Worm (Caenorhabditis elegans) whole organism, mixed stage, embryonic: ENCODE data around the gene K09G1.2.

ENCODE experiments used
- M03D4.4 ChIP-seq: sonication (generic microtip); optimal IDR thresholded peaks from 2 replicates; lab custom pipeline; 2017; ENCODE audit warnings: mild to moderate bottlenecking, missing genetic modification characterization, missing compliant biosample characterization
- blmp-1 ChIP-seq: fragments of 150-350 bp; optimal IDR thresholded peaks from 2 replicates; lab custom pipeline; 2014; ENCODE audit warnings: missing biosample characterization, missing genetic modification characterization
- ceh-83 ChIP-seq: fragments of 200-800 bp; sonication (Bioruptor generic); optimal IDR thresholded peaks from 2 replicates; lab custom pipeline; 2018; ENCODE audit warnings: mild to moderate bottlenecking, missing genetic modification characterization, missing compliant biosample characterization
- ces-1 ChIP-seq: fragments of 150-350 bp; optimal IDR thresholded peaks from 2 replicates; lab custom pipeline; 2014; ENCODE audit warnings: missing biosample characterization, missing genetic modification reagents, missing genetic modification characterization
- cnd-1 ChIP-seq: fragments of 200-800 bp; sonication (Bioruptor generic); optimal IDR thresholded peaks from 2 replicates; lab custom pipeline; 2018; ENCODE audit warnings: mild to moderate bottlenecking, missing genetic modification characterization, missing compliant biosample characterization
- hlh-1 ChIP-seq: fragments of 150-350 bp; optimal IDR thresholded peaks from 2 replicates; lab custom pipeline; 2014; ENCODE audit warnings: missing biosample characterization, missing genetic modification reagents, missing genetic modification characterization
- lin-32 ChIP-seq: fragments of 200-800 bp; sonication (Bioruptor generic); optimal IDR thresholded peaks from 2 replicates; lab custom pipeline; 2018; ENCODE audit warnings: mild to moderate bottlenecking, missing genetic modification characterization, missing compliant biosample characterization
- mep-1 ChIP-seq: fragments of 150-350 bp; optimal IDR thresholded peaks from 2 replicates; lab custom pipeline; 2017; ENCODE audit warnings: missing biosample characterization, missing genetic modification reagents, missing genetic modification characterization, inconsistent platforms
- nhr-12 ChIP-seq: fragments of 150-350 bp; optimal IDR thresholded peaks from 2 replicates; lab custom pipeline; 2014; ENCODE audit warnings: missing biosample characterization, missing genetic modification characterization
- nhr-2 ChIP-seq: fragments of 150-350 bp; optimal IDR thresholded peaks from 2 replicates; lab custom pipeline; 2014; ENCODE audit warnings: missing biosample characterization, missing genetic modification characterization
- nhr-28 ChIP-seq: fragments of 150-350 bp; optimal IDR thresholded peaks from 2 replicates; lab custom pipeline; 2014; ENCODE audit warnings: missing biosample characterization, missing genetic modification characterization
- nhr-76 ChIP-seq: sonication (generic microtip); optimal IDR thresholded peaks from 2 replicates; lab custom pipeline; 2017; ENCODE audit warnings: missing biosample characterization, missing genetic modification characterization
- pha-4 ChIP-seq: fragments of 150-350 bp; optimal IDR thresholded peaks from 2 replicates; lab custom pipeline; 2018; ENCODE audit warnings: missing biosample characterization, missing genetic modification reagents, missing genetic modification characterization
- sptf-1 ChIP-seq: sonication (generic microtip); optimal IDR thresholded peaks from 2 replicates; lab custom pipeline; 2017; ENCODE audit warnings: mild to moderate bottlenecking, missing genetic modification characterization, moderate library complexity, missing compliant biosample characterization
- tbx-8 ChIP-seq: fragments of 200-800 bp; sonication (Bioruptor generic); optimal IDR thresholded peaks from 2 replicates; lab custom pipeline; 2018; ENCODE audit warnings: mild to moderate bottlenecking, missing genetic modification characterization, moderate library complexity, missing compliant biosample characterization
- unc-120 ChIP-seq: sonication (generic microtip); optimal IDR thresholded peaks from 2 replicates; lab custom pipeline; 2017; ENCODE audit warnings: missing genetic modification characterization, missing compliant biosample characterization; ENCODE audit not compliant: poor library complexity, severe bottlenecking
- zip-8 ChIP-seq: fragments of 150-350 bp; optimal IDR thresholded peaks from 2 replicates; lab custom pipeline; 2014; ENCODE audit warnings: missing biosample characterization, missing genetic modification characterization
- ztf-11 ChIP-seq: fragments of 150-350 bp; optimal IDR thresholded peaks from 2 replicates; lab custom pipeline; 2014; ENCODE audit warnings: missing biosample characterization, missing genetic modification characterization

K09G1.2 gene

DNA sequence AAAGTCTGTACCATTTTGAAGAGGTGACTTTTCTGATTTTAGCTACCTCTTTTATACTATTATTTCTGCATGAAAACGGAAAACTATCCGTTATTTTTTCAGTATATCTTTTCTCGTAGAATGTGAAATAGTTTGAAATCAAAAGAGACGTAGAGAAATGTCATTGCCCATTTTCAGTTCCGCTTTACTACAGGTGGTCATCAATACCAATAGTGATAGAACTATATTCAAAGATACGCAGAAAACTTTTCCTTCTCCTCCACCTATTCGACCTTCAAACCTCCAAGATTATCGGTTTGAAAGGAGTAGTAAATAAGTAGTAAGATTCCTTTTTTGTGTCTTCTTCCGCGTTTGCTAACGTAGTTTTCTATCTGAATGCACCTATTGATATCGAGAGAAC is 42.9 kb downstream of the K09G1.2 start, which contains the start of gene col-147:
Gene col-147 (minus strand): TSS at position 26 of the 400 bp plus-strand sequence.
- TF ChIP-seq cnd-1 (tag; lab: Kevin White, UChicago) (no peak), ceh-83 (GFP tag; lab: Kevin White, UChicago) (no peak), zip-8 (tag; lab: Kevin White, UChicago) (no peak), nhr-28 (tag; lab: Kevin White, UChicago) (no peak), unc-120 (tag; lab: Kevin White, UChicago) (no peak), tbx-8 (GFP tag; lab: Kevin White, UChicago) (no peak), mep-1 (tag; lab: Kevin White, UChicago) (no peak), pha-4 (tag; lab: Kevin White, UChicago) (no peak), lin-32 (GFP tag; lab: Kevin White, UChicago) (no peak), nhr-2 (tag; lab: Kevin White, UChicago) (no peak), hlh-1 (no peak), nhr-12 (tag; lab: Kevin White, UChicago) (no peak), ztf-11 (tag; lab: Kevin White, UChicago) (no peak), nhr-76 (tag; lab: Kevin White, UChicago) (no peak), M03D4.4 (tag; lab: Kevin White, UChicago) (no peak), ces-1 (GFP tag; lab: Kevin White, UChicago) (no peak), sptf-1 (tag; lab: Kevin White, UChicago) (no peak), blmp-1 (tag; lab: Kevin White, UChicago) (no peak)
